Worm (Caenorhabditis elegans) whole organism, L3 larva: Measurements from ENCODE around the gene F17C11.22.

ENCODE experiments used
- ZK546.5 ChIP-seq: sonication (generic microtip); optimal IDR thresholded peaks from 2 replicates; lab custom pipeline; 2017; ENCODE audit warnings: missing biosample characterization, missing genetic modification characterization
- ama-1 ChIP-seq: fragments of 150-350 bp; optimal IDR thresholded peaks from 2 replicates; lab custom pipeline; 2018
- nhr-28 ChIP-seq: fragments of 150-350 bp; optimal IDR thresholded peaks from 2 replicates; lab custom pipeline; 2014; ENCODE audit warnings: missing biosample characterization, missing genetic modification characterization
- nhr-77 ChIP-seq: fragments of 150-350 bp; optimal IDR thresholded peaks from 2 replicates; lab custom pipeline; 2014; ENCODE audit warnings: missing biosample characterization, missing genetic modification characterization

ce11 chrV:10937294-10937693 lies 32.7 kb downstream of the F17C11.22 start:
- no peak for TF ChIP-seq nhr-28 (tag; lab: Kevin White, UChicago)
- no peak for TF ChIP-seq ama-1 (lab: Kevin White, UChicago)
- no peak for TF ChIP-seq ZK546.5 (tag; lab: Kevin White, UChicago)
- TF ChIP-seq nhr-77 (tag; lab: Kevin White, UChicago), result no peak
